Fruit fly (Drosophila melanogaster) whole organism, wandering third instar larva: Measurements from ENCODE around the gene ry.

Source experiments
- Abd-B ChIP-seq: fragments of >200 bp; optimal IDR thresholded peaks from 2 replicates; lab custom pipeline; 2017; ENCODE audit warnings: missing biosample characterization, missing genetic modification characterization
- CG32264 ChIP-seq: fragments of 200-800 bp; sonication (Bioruptor generic); optimal IDR thresholded peaks from 2 replicates; lab custom pipeline; 2016; ENCODE audit warnings: missing biosample characterization, missing genetic modification characterization
- CrebA ChIP-seq: fragments of 200-800 bp; sonication (Bioruptor generic); optimal IDR thresholded peaks from 2 replicates; lab custom pipeline; 2016; ENCODE audit warnings: missing biosample characterization, mild to moderate bottlenecking, missing genetic modification characterization, borderline replicate concordance
- Dfd ChIP-seq: fragments of >200 bp; optimal IDR thresholded peaks from 2 replicates; lab custom pipeline; 2017; ENCODE audit warnings: missing biosample characterization, missing genetic modification characterization
- Dif ChIP-seq: fragments of 200-275, 200-300 bp; sonication (Bioruptor generic); optimal IDR thresholded peaks from 2 replicates; lab custom pipeline; 2018; ENCODE audit warnings: missing biosample characterization, missing genetic modification characterization; ENCODE audit not compliant: partially characterized antibody
- GATAd ChIP-seq: sonication (Bioruptor generic); optimal IDR thresholded peaks from 2 replicates; lab custom pipeline; 2016; ENCODE audit warnings: missing biosample characterization, missing genetic modification characterization
- HLH106 ChIP-seq: fragments of 200-800 bp; optimal IDR thresholded peaks from 3 replicates; lab custom pipeline; 2019; ENCODE audit warnings: missing biosample characterization, mild to moderate bottlenecking, missing genetic modification characterization, moderate library complexity
- Hnf4 ChIP-seq: fragments of 200-800 bp; sonication (Bioruptor generic); optimal IDR thresholded peaks from 2 replicates; lab custom pipeline; 2016; ENCODE audit warnings: missing biosample characterization, mild to moderate bottlenecking, missing genetic modification characterization
- Hr78 ChIP-seq: fragments of >200 bp; optimal IDR thresholded peaks from 2 replicates; lab custom pipeline; 2017; ENCODE audit warnings: missing biosample characterization, missing genetic modification characterization
- Hr83 ChIP-seq: fragments of 200-300 bp; sonication (Bioruptor generic); optimal IDR thresholded peaks from 2 replicates; lab custom pipeline; 2016; ENCODE audit warnings: missing biosample characterization, mild to moderate bottlenecking, missing genetic modification characterization, moderate library complexity; ENCODE audit not compliant: poor library complexity, severe bottlenecking
- Jra ChIP-seq: sonication (Bioruptor generic); optimal IDR thresholded peaks from 2 replicates; lab custom pipeline; 2016; ENCODE audit warnings: missing biosample characterization, missing genetic modification characterization
- Mio ChIP-seq: sonication (Bioruptor generic); optimal IDR thresholded peaks from 2 replicates; lab custom pipeline; 2016; ENCODE audit warnings: missing biosample characterization, missing genetic modification characterization
- Myc ChIP-seq: fragments of >200 bp; optimal IDR thresholded peaks from 2 replicates; lab custom pipeline; 2017
- N ChIP-seq: fragments of >200 bp; optimal IDR thresholded peaks from 2 replicates; lab custom pipeline; 2018; ENCODE audit warnings: missing biosample characterization, missing external identifiers, missing genetic modification characterization
- OdsH ChIP-seq: fragments of 200-800 bp; sonication (Bioruptor generic); optimal IDR thresholded peaks from 2 replicates; lab custom pipeline; 2016; ENCODE audit warnings: missing biosample characterization, mild to moderate bottlenecking, missing genetic modification characterization
- Rel ChIP-seq, 2 experiments: fragments of 200-800 bp; sonication (Bioruptor generic) in 1 of 2; optimal IDR thresholded peaks; 2 replicates in 1 of 2; 3 replicates in 1 of 2; lab custom pipeline; 2016 to 2019; ENCODE audit warnings: mild to moderate bottlenecking in 2 of 2, missing biosample characterization in 2 of 2, missing genetic modification characterization in 2 of 2, moderate library complexity in 1 of 2
- Sp1 ChIP-seq: fragments of 200-800 bp; sonication (Bioruptor generic); optimal IDR thresholded peaks from 3 replicates; lab custom pipeline; 2019; ENCODE audit warnings: missing biosample characterization, mild to moderate bottlenecking, missing genetic modification characterization, moderate library complexity
- Vsx2 ChIP-seq: fragments of 200-300, 225-300 bp; sonication (Bioruptor generic); optimal IDR thresholded peaks from 2 replicates; lab custom pipeline; 2018; ENCODE audit warnings: missing biosample characterization, missing genetic modification characterization; ENCODE audit not compliant: partially characterized antibody
- br ChIP-seq: fragments of 200-800 bp; sonication (Bioruptor generic); optimal IDR thresholded peaks from 2 replicates; lab custom pipeline; 2016; ENCODE audit warnings: missing biosample characterization, missing genetic modification characterization
- brk ChIP-seq: fragments of 200-800 bp; sonication (Bioruptor generic); optimal IDR thresholded peaks from 2 replicates; lab custom pipeline; 2016; ENCODE audit warnings: missing biosample characterization, mild to moderate bottlenecking, missing genetic modification characterization
- dl ChIP-seq, 2 experiments: fragments of 175-275, 200-275 bp in 1 of 2; fragments of 200-275 bp in 1 of 2; sonication (Bioruptor generic); optimal IDR thresholded peaks; lab custom pipeline; 2018; ENCODE audit warnings: mild to moderate bottlenecking in 2 of 2, missing biosample characterization in 2 of 2, missing genetic modification characterization in 2 of 2, moderate library complexity in 2 of 2; ENCODE audit not compliant: partially characterized antibody in 2 of 2, insufficient read depth in 1 of 2
- dmrt93B ChIP-seq: fragments of 200-800 bp; sonication (Bioruptor generic); optimal IDR thresholded peaks from 2 replicates; lab custom pipeline; 2018; ENCODE audit warnings: missing biosample characterization, mild to moderate bottlenecking, missing genetic modification characterization
- dsf ChIP-seq: sonication (Bioruptor generic); optimal IDR thresholded peaks from 2 replicates; lab custom pipeline; 2016; ENCODE audit warnings: missing biosample characterization, missing genetic modification characterization, borderline replicate concordance
- ey ChIP-seq: fragments of 200-800 bp; sonication (Bioruptor generic); optimal IDR thresholded peaks from 2 replicates; lab custom pipeline; 2016; ENCODE audit warnings: missing biosample characterization, missing genetic modification characterization
- foxo ChIP-seq, 2 experiments: fragments of 200-800 bp; sonication (Bioruptor generic); optimal IDR thresholded peaks; 2 replicates in 1 of 2; 3 replicates in 1 of 2; lab custom pipeline; 2016 to 2017; ENCODE audit warnings: missing biosample characterization in 2 of 2, missing genetic modification characterization in 2 of 2
- fru ChIP-seq: fragments of 200-800 bp; sonication (Bioruptor generic); optimal IDR thresholded peaks from 3 replicates; lab custom pipeline; 2016; ENCODE audit warnings: missing biosample characterization, mild to moderate bottlenecking, missing genetic modification characterization
- h ChIP-seq: fragments of 200-800 bp; sonication (Bioruptor generic); optimal IDR thresholded peaks from 3 replicates; lab custom pipeline; 2016; ENCODE audit warnings: missing biosample characterization, mild to moderate bottlenecking, missing genetic modification characterization
- jim ChIP-seq: fragments of 175-275, 200-325 bp; sonication (Bioruptor generic); optimal IDR thresholded peaks from 2 replicates; lab custom pipeline; 2016; ENCODE audit warnings: missing biosample characterization, mild to moderate bottlenecking, missing genetic modification characterization
- lola ChIP-seq: fragments of >200 bp; optimal IDR thresholded peaks from 2 replicates; lab custom pipeline; 2017; ENCODE audit warnings: missing biosample characterization, missing genetic modification characterization
- pan ChIP-seq: fragments of >200 bp; optimal IDR thresholded peaks from 2 replicates; lab custom pipeline; 2017
- psq ChIP-seq: fragments of 200-800 bp; sonication (Bioruptor generic); optimal IDR thresholded peaks from 3 replicates; lab custom pipeline; 2017; ENCODE audit warnings: missing biosample characterization, mild to moderate bottlenecking, missing genetic modification characterization, moderate library complexity
- rgr ChIP-seq: fragments of 200-800 bp; sonication (Bioruptor generic); optimal IDR thresholded peaks from 3 replicates; lab custom pipeline; 2016; ENCODE audit warnings: missing biosample characterization, mild to moderate bottlenecking, missing genetic modification characterization
- sage ChIP-seq: fragments of 200-800 bp; sonication (Bioruptor generic); optimal IDR thresholded peaks from 2 replicates; lab custom pipeline; 2016; ENCODE audit warnings: missing biosample characterization, mild to moderate bottlenecking, missing genetic modification characterization
- sv ChIP-seq: fragments of 200-800 bp; sonication (Bioruptor generic); optimal IDR thresholded peaks from 3 replicates; lab custom pipeline; 2016; ENCODE audit warnings: missing biosample characterization, missing genetic modification characterization
- tai ChIP-seq: sonication (Bioruptor generic); optimal IDR thresholded peaks from 2 replicates; lab custom pipeline; 2016; ENCODE audit warnings: missing biosample characterization, missing genetic modification characterization
- usp ChIP-seq: fragments of >200 bp; optimal IDR thresholded peaks from 2 replicates; lab custom pipeline; 2017; ENCODE audit warnings: missing biosample characterization, missing genetic modification characterization
- woc ChIP-seq: sonication (Bioruptor generic); optimal IDR thresholded peaks from 2 replicates; lab custom pipeline; 2016; ENCODE audit warnings: missing biosample characterization, mild to moderate bottlenecking, missing genetic modification characterization

ry gene

DNA sequence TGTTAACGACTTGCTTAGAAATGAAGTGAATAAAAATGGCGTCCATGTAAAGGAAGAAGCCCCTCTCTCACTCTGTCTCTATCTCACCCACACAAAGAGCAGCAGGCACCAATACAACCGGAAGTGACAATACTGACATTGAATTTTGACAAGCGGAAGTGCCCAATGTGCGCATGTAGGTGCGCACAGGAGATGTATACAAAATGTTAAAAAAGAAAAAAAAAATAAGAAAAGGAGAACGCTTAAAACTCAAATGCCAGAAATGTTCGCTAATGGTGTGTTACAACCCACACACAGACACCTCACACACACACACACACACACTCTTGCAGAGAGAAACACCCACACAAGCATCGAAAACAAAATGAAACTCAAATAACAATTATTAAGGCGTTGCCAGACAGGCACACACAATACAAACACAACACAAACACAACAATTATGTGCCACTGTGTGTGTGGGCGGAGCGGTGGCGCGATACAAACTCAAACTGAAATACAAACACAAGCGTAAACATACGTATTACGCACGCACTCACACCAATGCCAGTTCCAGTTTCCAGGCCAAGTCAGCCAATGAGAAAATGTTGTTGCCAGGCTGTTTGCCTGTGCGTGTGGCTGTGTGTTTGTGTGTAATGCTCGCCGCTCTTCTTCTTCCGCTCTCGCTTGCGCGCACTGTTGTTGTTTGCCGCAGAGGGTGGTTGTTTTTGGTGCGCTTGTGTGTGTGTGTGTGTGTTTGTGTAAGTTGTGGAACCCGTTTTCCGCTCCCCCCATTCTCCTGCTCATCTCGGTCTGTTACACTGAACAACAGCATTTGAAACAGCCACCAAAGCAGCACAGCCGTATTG, 31.6 kb downstream of the ry start:
- TF ChIP-seq Jra (GFP tag; lab: Kevin White, UChicago) (peak; percentile 47), fru (GFP tag; lab: Kevin White, UChicago) (no peak), Mio (GFP tag; lab: Kevin White, UChicago) (no peak), Vsx2 (GFP tag; lab: Kevin White, UChicago) (peak; percentile 67), dmrt93B (GFP tag; lab: Kevin White, UChicago) (no peak), br (GFP tag; lab: Kevin White, UChicago) (no peak), GATAd (GFP tag; lab: Kevin White, UChicago) (no peak), sv (GFP tag; lab: Kevin White, UChicago) (no peak), N (peak; percentile 97), Hr83 (GFP tag; lab: Kevin White, UChicago) (peak; percentile 53), rgr (no peak), CrebA (no peak), Hnf4 (GFP tag; lab: Kevin White, UChicago) (no peak), Myc (lab: Kevin White, UChicago) (no peak), Abd-B (GFP tag; lab: Kevin White, UChicago) (peak; percentile 69), Rel (GFP tag; optimal IDR thresholded peaks at IDR 0.05; lab: Kevin White, UChicago) (no peak), Rel (tag; optimal IDR thresholded peaks at IDR 0.05; lab: Kevin White, UChicago) (no peak), jim (GFP tag; lab: Kevin White, UChicago) (no peak), Dif (peak; percentile 23), psq (GFP tag; lab: Kevin White, UChicago) (no peak), lola (no peak), usp (GFP tag; lab: Kevin White, UChicago) (no peak), Sp1 (GFP tag; lab: Kevin White, UChicago) (no peak), foxo (GFP tag; optimal IDR thresholded peaks at IDR 0.05; lab: Kevin White, UChicago) (no peak), sage (GFP tag; lab: Kevin White, UChicago) (no peak), CG32264 (GFP tag; lab: Kevin White, UChicago) (no peak), brk (GFP tag; lab: Kevin White, UChicago) (no peak), HLH106 (tag; lab: Kevin White, UChicago) (no peak), tai (GFP tag; lab: Kevin White, UChicago) (no peak), Dfd (GFP tag; lab: Kevin White, UChicago) (peak; percentile 6), dsf (GFP tag; lab: Kevin White, UChicago) (no peak), woc (peak; percentile 14), ey (GFP tag; lab: Kevin White, UChicago) (no peak), pan (no peak), OdsH (GFP tag; lab: Kevin White, UChicago) (no peak)

dm6 chr3R:13065180-13065757, 32.9 kb downstream of the ry start:
- TF ChIP-seq usp (GFP tag; lab: Kevin White, UChicago), result no peak
- TF ChIP-seq Dfd (GFP tag; lab: Kevin White, UChicago), result no peak
- no peak for TF ChIP-seq dl (GFP tag; optimal IDR thresholded peaks at IDR 0.05; lab: Kevin White, UChicago; ENCODE audit: insufficient read depth in 1 of 2, partially characterized antibody in 2 of 2)
- TF ChIP-seq Hnf4 (GFP tag; lab: Kevin White, UChicago), result no peak
- no peak for TF ChIP-seq Vsx2 (GFP tag; lab: Kevin White, UChicago)
- no peak for TF ChIP-seq rgr
- no peak for TF ChIP-seq fru (GFP tag; lab: Kevin White, UChicago)
- TF ChIP-seq Hr83 (GFP tag; lab: Kevin White, UChicago), result no peak
- TF ChIP-seq h, result no peak
- TF ChIP-seq CG32264 (GFP tag; lab: Kevin White, UChicago), result no peak
- no peak for TF ChIP-seq Hr78 (GFP tag; lab: Kevin White, UChicago)
- TF ChIP-seq CrebA, result no peak
- TF ChIP-seq Myc (lab: Kevin White, UChicago), result no peak
- TF ChIP-seq tai (GFP tag; lab: Kevin White, UChicago), result no peak
- no peak for TF ChIP-seq dmrt93B (GFP tag; lab: Kevin White, UChicago)
- no peak for TF ChIP-seq HLH106 (tag; lab: Kevin White, UChicago)
